Worm (Caenorhabditis elegans) whole organism, young adult: ENCODE measurements around the gene C13B4.1.

Experiments
- B0261.1 ChIP-seq: sonication (generic microtip); optimal IDR thresholded peaks from 2 replicates; lab custom pipeline; 2016; ENCODE audit warnings: mild to moderate bottlenecking, missing genetic modification characterization, moderate library complexity, missing compliant biosample characterization
- C06A6.2 ChIP-seq: fragments of 200-800 bp; sonication (Bioruptor generic); conservative IDR thresholded peaks from 2 replicates; pipeline ENCODE4 v1.3.6; 2022; ENCODE audit warnings: missing genetic modification characterization, missing compliant biosample characterization
- D2030.7 ChIP-seq: fragments of 200-800 bp; sonication (Bioruptor generic); IDR thresholded peaks from 2 replicates; pipeline ENCODE4 v1.3.6; 2022; ENCODE audit warnings: missing genetic modification reagents, missing genetic modification characterization, missing compliant biosample characterization
- F23B12.7 ChIP-seq: sonication (generic microtip); optimal IDR thresholded peaks from 2 replicates; lab custom pipeline; 2017; ENCODE audit warnings: missing genetic modification characterization, mild to moderate bottlenecking, missing compliant biosample characterization, antibody characterized with exemption, moderate library complexity; ENCODE audit not compliant: insufficient read depth
- F33H1.4 ChIP-seq: fragments of 200-800 bp; sonication (Bioruptor generic); IDR thresholded peaks from 2 replicates; pipeline ENCODE4 v1.3.6; 2022; ENCODE audit warnings: missing genetic modification reagents, missing genetic modification characterization, missing compliant biosample characterization
- K11D2.4 ChIP-seq: fragments of 200-800 bp; sonication (Bioruptor generic); IDR thresholded peaks from 2 replicates; pipeline ENCODE4 v1.3.6; 2022; ENCODE audit warnings: missing genetic modification reagents, missing genetic modification characterization, missing compliant biosample characterization
- Y53F4B.3 ChIP-seq: fragments of 200-800 bp; sonication (Bioruptor generic); IDR thresholded peaks from 2 replicates; pipeline ENCODE4 v1.3.6; 2022; ENCODE audit warnings: missing genetic modification reagents, missing genetic modification characterization, missing compliant biosample characterization
- Y67H2A.10 ChIP-seq: fragments of 200-800 bp; sonication (Bioruptor generic); conservative IDR thresholded peaks from 2 replicates; pipeline ENCODE4 v1.3.6; 2022; ENCODE audit warnings: missing genetic modification reagents, missing genetic modification characterization, missing compliant biosample characterization
- athp-1 ChIP-seq: sonication (generic microtip); optimal IDR thresholded peaks from 2 replicates; lab custom pipeline; 2017; ENCODE audit warnings: mild to moderate bottlenecking, missing genetic modification characterization, missing compliant biosample characterization
- attf-3 ChIP-seq: fragments of 200-800 bp; sonication (Bioruptor generic); conservative IDR thresholded peaks from 2 replicates; pipeline ENCODE4 v1.3.6; 2022; ENCODE audit warnings: missing genetic modification reagents, missing genetic modification characterization, missing compliant biosample characterization
- attf-5 ChIP-seq: fragments of 200-800 bp; sonication (Bioruptor generic); optimal IDR thresholded peaks from 2 replicates; lab custom pipeline; 2018; ENCODE audit warnings: mild to moderate bottlenecking, missing genetic modification characterization, missing compliant biosample characterization
- ceh-27 ChIP-seq: fragments of 200-800 bp; sonication (Bioruptor generic); optimal IDR thresholded peaks from 2 replicates; lab custom pipeline; 2018; ENCODE audit warnings: mild to moderate bottlenecking, missing genetic modification characterization, moderate library complexity, missing compliant biosample characterization
- ceh-40 ChIP-seq: fragments of 200-800 bp; sonication (Bioruptor generic); IDR thresholded peaks from 2 replicates; pipeline ENCODE4 v1.3.6; 2022; ENCODE audit warnings: missing genetic modification characterization, missing compliant biosample characterization
- chd-7 ChIP-seq: sonication (generic microtip); optimal IDR thresholded peaks from 2 replicates; lab custom pipeline; 2016; ENCODE audit warnings: mild to moderate bottlenecking, missing genetic modification characterization, moderate library complexity, missing compliant biosample characterization
- dpl-1 ChIP-seq: fragments of 150-350 bp; optimal IDR thresholded peaks from 2 replicates; lab custom pipeline; 2014; ENCODE audit warnings: missing biosample characterization, missing genetic modification reagents, missing genetic modification characterization
- efl-1 ChIP-seq: fragments of 150-350 bp; optimal IDR thresholded peaks from 2 replicates; lab custom pipeline; 2014; ENCODE audit warnings: missing biosample characterization, missing genetic modification reagents, missing genetic modification characterization
- ets-4 ChIP-seq: fragments of 200-800 bp; sonication (Bioruptor generic); optimal IDR thresholded peaks from 2 replicates; lab custom pipeline; 2018; ENCODE audit warnings: mild to moderate bottlenecking, missing genetic modification characterization, missing compliant biosample characterization
- let-607 ChIP-seq, 2 experiments: fragments of 200-800 bp in 1 of 2; sonication (Bioruptor generic) in 1 of 2; sonication (generic microtip) in 1 of 2; optimal IDR thresholded peaks; 2 replicates each; lab custom pipeline; 2016 to 2018; ENCODE audit warnings: mild to moderate bottlenecking in 2 of 2, missing compliant biosample characterization in 2 of 2, missing genetic modification characterization in 2 of 2, moderate library complexity in 2 of 2, missing genotype in 1 of 2
- lin-26 ChIP-seq: fragments of 200-800 bp; sonication (Bioruptor generic); IDR thresholded peaks from 2 replicates; pipeline ENCODE4 v1.3.6; 2022; ENCODE audit warnings: missing genetic modification reagents, missing genetic modification characterization, missing compliant biosample characterization
- lin-54 ChIP-seq: fragments of 200-800 bp; sonication (Bioruptor generic); optimal IDR thresholded peaks from 2 replicates; lab custom pipeline; 2018; ENCODE audit warnings: mild to moderate bottlenecking, missing genetic modification characterization, missing compliant biosample characterization
- lsy-27 ChIP-seq: sonication (generic microtip); optimal IDR thresholded peaks from 2 replicates; lab custom pipeline; 2017; ENCODE audit warnings: missing genetic modification characterization, mild to moderate bottlenecking, missing compliant biosample characterization, antibody characterized with exemption, missing genotype, borderline replicate concordance; ENCODE audit not compliant: insufficient read depth
- madf-3 ChIP-seq: fragments of 200-800 bp; sonication (Bioruptor generic); IDR thresholded peaks from 2 replicates; pipeline ENCODE4 v1.3.6; 2022; ENCODE audit warnings: missing genetic modification reagents, missing genetic modification characterization, missing compliant biosample characterization
- madf-8 ChIP-seq: fragments of 200-800 bp; sonication (Bioruptor generic); conservative IDR thresholded peaks from 2 replicates; pipeline ENCODE4 v1.3.6; 2022; ENCODE audit warnings: missing genetic modification reagents, missing genetic modification characterization, missing compliant biosample characterization
- mes-4 ChIP-seq: sonication (generic microtip); optimal IDR thresholded peaks from 2 replicates; lab custom pipeline; 2016; ENCODE audit warnings: missing genotype, missing genetic modification characterization, missing compliant biosample characterization
- mxl-1 ChIP-seq: sonication (generic microtip); optimal IDR thresholded peaks from 2 replicates; lab custom pipeline; 2016; ENCODE audit warnings: missing genetic modification characterization, missing compliant biosample characterization
- pbrm-1 ChIP-seq: fragments of 200-800 bp; sonication (Bioruptor generic); IDR thresholded peaks from 2 replicates; pipeline ENCODE4 v1.3.6; 2022; ENCODE audit warnings: missing genetic modification reagents, missing genetic modification characterization, missing compliant biosample characterization
- rcor-1 ChIP-seq: fragments of 200-800 bp; sonication (Bioruptor generic); IDR thresholded peaks from 2 replicates; pipeline ENCODE4 v1.3.6; 2022; ENCODE audit warnings: missing genetic modification reagents, missing genetic modification characterization, missing compliant biosample characterization
- rec-8 ChIP-seq, 2 experiments: sonication (generic microtip); optimal IDR thresholded peaks; 2 replicates each; lab custom pipeline; 2016; ENCODE audit warnings: mild to moderate bottlenecking in 2 of 2, missing genetic modification characterization in 2 of 2, missing genetic modification reagents in 2 of 2, missing genotype in 2 of 2, missing biosample characterization in 1 of 2, missing compliant biosample characterization in 1 of 2, moderate library complexity in 1 of 2
- sdz-38 ChIP-seq: sonication (generic microtip); optimal IDR thresholded peaks from 2 replicates; lab custom pipeline; 2016; ENCODE audit warnings: missing genotype, missing genetic modification characterization, missing compliant biosample characterization
- snpc-1.3 ChIP-seq: sonication (generic microtip); optimal IDR thresholded peaks from 2 replicates; lab custom pipeline; 2017; ENCODE audit warnings: missing genetic modification characterization, mild to moderate bottlenecking, missing compliant biosample characterization, antibody characterized with exemption, moderate library complexity, missing genotype, missing genetic modification reagents; ENCODE audit not compliant: insufficient read depth
- sptf-2 ChIP-seq: fragments of 200-800 bp; sonication (Bioruptor generic); optimal IDR thresholded peaks from 2 replicates; lab custom pipeline; 2018; ENCODE audit warnings: mild to moderate bottlenecking, missing genetic modification characterization, missing compliant biosample characterization
- tbp1 ChIP-seq: fragments of 200-800 bp; sonication (Bioruptor generic); optimal IDR thresholded peaks from 2 replicates; lab custom pipeline; 2018; ENCODE audit warnings: mild to moderate bottlenecking, missing genetic modification characterization, missing compliant biosample characterization
- tlf-1 ChIP-seq: fragments of 200-800 bp; sonication (Bioruptor generic); optimal IDR thresholded peaks from 2 replicates; lab custom pipeline; 2018; ENCODE audit warnings: mild to moderate bottlenecking, missing genetic modification characterization, missing compliant biosample characterization
- unc-62 ChIP-seq: fragments of 150-350 bp; optimal IDR thresholded peaks from 2 replicates; lab custom pipeline; 2014; ENCODE audit warnings: missing biosample characterization, missing genetic modification reagents, missing genetic modification characterization
- zfh-2 ChIP-seq: fragments of 200-800 bp; sonication (Bioruptor generic); conservative IDR thresholded peaks from 2 replicates; pipeline ENCODE4 v1.3.6; 2022; ENCODE audit warnings: missing genetic modification reagents, missing genetic modification characterization, missing compliant biosample characterization
- ztf-22 ChIP-seq: fragments of 200-800 bp; sonication (Bioruptor generic); optimal IDR thresholded peaks from 2 replicates; lab custom pipeline; 2018; ENCODE audit warnings: mild to moderate bottlenecking, missing genetic modification characterization, moderate library complexity, missing compliant biosample characterization
- ztf-25 ChIP-seq: fragments of 200-800 bp; sonication (Bioruptor generic); IDR thresholded peaks from 2 replicates; pipeline ENCODE4 v1.3.6; 2022; ENCODE audit warnings: missing genetic modification reagents, missing genetic modification characterization, missing compliant biosample characterization
- ztf-28 ChIP-seq: fragments of 200-800 bp; sonication (Bioruptor generic); IDR thresholded peaks from 2 replicates; pipeline ENCODE4 v1.3.6; 2022; ENCODE audit warnings: missing genetic modification reagents, missing genetic modification characterization, missing compliant biosample characterization

The C13B4.1 gene

ce11 chrII:14523645-14524223 lies 44.3 kb upstream of the C13B4.1 start, which contains the start of gene pot-2 (continued):
- TF ChIP-seq snpc-1.3 (tag; lab: Kevin White, UChicago) (peak; percentile 16), D2030.7 (GFP tag; lab: Robert Waterston, UW) (peak; percentile 50; the same call in 1 of the 2 replicates), lin-26 (no peak), sdz-38 (tag; lab: Kevin White, UChicago) (no peak), dpl-1 (no peak), pbrm-1 (GFP tag; lab: Robert Waterston, UW) (no peak), athp-1 (tag; lab: Kevin White, UChicago) (no peak), F33H1.4 (GFP tag; lab: Robert Waterston, UW) (0 out of 2 replicates have a peak, but pooled peaks have one; percentile 17), ets-4 (GFP tag; lab: Kevin White, UChicago) (no peak), tlf-1 (GFP tag; lab: Kevin White, UChicago) (no peak), mxl-1 (no peak), K11D2.4 (GFP tag; lab: Robert Waterston, UW) (no peak), unc-62 (GFP tag; lab: Kevin White, UChicago) (no peak), C06A6.2 (GFP tag; lab: Robert Waterston, UW) (no peak), lin-54 (GFP tag; lab: Kevin White, UChicago) (peak; percentile 26), ztf-22 (GFP tag; lab: Kevin White, UChicago) (no peak)

- TF ChIP-seq Y53F4B.3 (no peak), madf-8 (GFP tag; lab: Robert Waterston, UW) (no peak), rcor-1 (GFP tag; lab: Robert Waterston, UW) (no peak), ceh-40 (no peak), attf-3 (no peak), lsy-27 (tag; lab: Kevin White, UChicago) (no peak), mes-4 (tag; lab: Kevin White, UChicago) (no peak), unc-62 (GFP tag; lab: Kevin White, UChicago) (no peak), Y67H2A.10 (GFP tag; lab: Robert Waterston, UW) (no peak), lin-54 (GFP tag; lab: Kevin White, UChicago) (no peak), chd-7 (no peak), rec-8 (tag; optimal IDR thresholded peaks at IDR 0.05; lab: Kevin White, UChicago) (no peak), sdz-38 (tag; lab: Kevin White, UChicago) (no peak), tbp1 (GFP tag; lab: Kevin White, UChicago) (no peak), efl-1 (GFP tag; lab: Kevin White, UChicago) (no peak), let-607 (tag; optimal IDR thresholded peaks at IDR 0.05; lab: Kevin White, UChicago) (no peak), athp-1 (tag; lab: Kevin White, UChicago) (no peak)
- TF ChIP-seq, all 124 proteins: peak for 0
Measured at ce11 chrII:14523070-14523572, 43.7 kb upstream of the C13B4.1 start, which contains the start of gene btb-20. TSS of gene btb-20 (minus strand) at chrII:14523522.

- TF ChIP-seq madf-3 (GFP tag; lab: Robert Waterston, UW) (no peak), attf-5 (GFP tag; lab: Kevin White, UChicago) (no peak), ceh-27 (no peak), B0261.1 (tag; lab: Kevin White, UChicago) (no peak), ztf-28 (GFP tag; lab: Robert Waterston, UW) (no peak), sptf-2 (no peak), ztf-25 (GFP tag; lab: Robert Waterston, UW) (no peak), F23B12.7 (tag; lab: Kevin White, UChicago) (no peak), zfh-2 (no peak)
- TF ChIP-seq, all 124 proteins: peak for 0
Measured at ce11 chrII:14522037-14522436, 42.6 kb upstream of the C13B4.1 start, which contains the start of gene btb-19. TSS of gene btb-19 (minus strand) at chrII:14522137.
